Worm (Caenorhabditis elegans) whole organism, late embryonic: ENCODE results near the gene spe-36.

Experiments used
- ceh-34 ChIP-seq: sonication (generic microtip); optimal IDR thresholded peaks from 2 replicates; lab custom pipeline; 2016; ENCODE audit warnings: mild to moderate bottlenecking, missing genetic modification characterization, missing compliant biosample characterization
- hlh-13 ChIP-seq: fragments of 200-800 bp; sonication (Bioruptor generic); optimal IDR thresholded peaks from 2 replicates; lab custom pipeline; 2018; ENCODE audit warnings: mild to moderate bottlenecking, missing genetic modification characterization, missing compliant biosample characterization
- pha-4 ChIP-seq: fragments of 150-350 bp; optimal IDR thresholded peaks from 2 replicates; lab custom pipeline; 2018; ENCODE audit warnings: missing biosample characterization, missing genetic modification reagents, missing genetic modification characterization

DNA sequence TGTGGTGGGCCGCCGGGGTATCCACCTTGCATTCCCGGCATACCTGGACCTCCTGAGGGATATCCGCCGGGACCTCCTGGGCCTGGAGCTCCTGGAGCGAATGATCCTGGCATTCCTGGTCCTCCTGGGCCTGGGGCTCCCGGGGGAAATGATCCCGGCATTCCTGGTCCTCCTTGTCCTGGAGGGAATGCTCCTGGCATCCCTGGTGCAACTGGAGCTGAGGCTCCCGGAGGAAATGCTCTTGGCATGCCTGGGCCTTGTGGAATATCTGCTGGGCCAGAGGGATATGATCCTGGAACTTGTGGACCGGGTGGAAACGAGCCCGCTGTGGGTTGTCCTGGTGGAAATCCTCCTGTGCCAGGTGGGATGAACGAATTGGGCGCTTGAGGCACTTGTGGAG is 27.0 kb downstream of the spe-36 start:
- TF ChIP-seq pha-4 (tag; lab: Kevin White, UChicago) (no peak), ceh-34 (tag; lab: Kevin White, UChicago) (no peak), hlh-13 (GFP tag; lab: Kevin White, UChicago) (no peak)
